Fruit fly (Drosophila melanogaster) whole organism, pupa: Measurements from ENCODE around the gene TAF1B.

Experiments used
- CG10348 ChIP-seq: fragments of 200-800 bp; sonication (Bioruptor generic); IDR thresholded peaks from 2 replicates; pipeline ENCODE4 v1.3.6; 2022; ENCODE audit warnings: missing biosample characterization, missing genetic modification characterization
- CG12605 ChIP-seq: fragments of 200-800 bp; sonication (Bioruptor generic); IDR thresholded peaks from 2 replicates; pipeline ENCODE4 v1.3.6; 2022; ENCODE audit warnings: missing biosample characterization, missing genetic modification characterization
- CG32121 ChIP-seq: fragments of 200-800 bp; sonication (Bioruptor generic); IDR thresholded peaks from 2 replicates; pipeline ENCODE4 v1.3.6; 2022; ENCODE audit warnings: missing biosample characterization, missing genetic modification characterization
- CG9948 ChIP-seq: fragments of 200-800 bp; sonication (Bioruptor generic); optimal IDR thresholded peaks from 2 replicates; lab custom pipeline; 2018; ENCODE audit warnings: missing biosample characterization, mild to moderate bottlenecking, missing genetic modification characterization, moderate library complexity
- D1 ChIP-seq: fragments of 200-800 bp; sonication (Bioruptor generic); optimal IDR thresholded peaks from 2 replicates; lab custom pipeline; 2018; ENCODE audit warnings: missing biosample characterization, mild to moderate bottlenecking, missing genetic modification characterization, moderate library complexity
- Ets98B ChIP-seq: fragments of 200-800 bp; sonication (Bioruptor generic); IDR thresholded peaks from 2 replicates; pipeline ENCODE4 v1.3.6; 2022; ENCODE audit warnings: missing biosample characterization, missing genetic modification characterization
- Pif1A ChIP-seq: fragments of 200-800 bp; sonication (Bioruptor generic); optimal IDR thresholded peaks from 3 replicates; lab custom pipeline; 2016; ENCODE audit warnings: missing biosample characterization, missing genetic modification characterization
- Pif1B ChIP-seq: fragments of 200-800 bp; sonication (Bioruptor generic); optimal IDR thresholded peaks from 3 replicates; lab custom pipeline; 2016; ENCODE audit warnings: missing biosample characterization, missing genetic modification characterization
- fd96Ca ChIP-seq: fragments of 200-800 bp; sonication (Bioruptor generic); IDR thresholded peaks from 3 replicates; pipeline ENCODE4 v1.3.6; 2022; ENCODE audit warnings: missing biosample characterization, missing genetic modification characterization
- gl ChIP-seq: fragments of 200-800 bp; sonication (Bioruptor generic); optimal IDR thresholded peaks from 2 replicates; lab custom pipeline; 2018; ENCODE audit warnings: missing biosample characterization, mild to moderate bottlenecking, missing genetic modification characterization

- TF ChIP-seq D1 (tag; lab: Kevin White, UChicago): no peak
- no peak for TF ChIP-seq fd96Ca (GFP tag; lab: Robert Waterston, UW)
- no peak for TF ChIP-seq CG12605 (GFP tag; lab: Robert Waterston, UW)
- TF ChIP-seq CG32121 (GFP tag; lab: Robert Waterston, UW): no peak
- no peak for TF ChIP-seq Pif1A (GFP tag; lab: Kevin White, UChicago)
- TF ChIP-seq gl (tag; lab: Kevin White, UChicago): no peak
- no peak for TF ChIP-seq CG10348 (GFP tag; lab: Robert Waterston, UW)
- no peak for TF ChIP-seq Ets98B (GFP tag; lab: Robert Waterston, UW)
- no peak for TF ChIP-seq Pif1B (GFP tag; lab: Kevin White, UChicago)
- no peak for TF ChIP-seq CG9948 (tag; lab: Kevin White, UChicago)
Measured at dm6 chr3R:10167280-10167679, 23.3 kb upstream of the TAF1B start.
